Fruit fly (Drosophila melanogaster) whole organism, embryonic: ENCODE results near the gene Ttc19.
A peak's percentile ranks its signal among the peaks of the same experiment; 100 is the strongest.

Experiments used
- Antp ChIP-seq: fragments of 200-800 bp; sonication (Bioruptor generic); optimal IDR thresholded peaks from 3 replicates; lab custom pipeline; 2016; ENCODE audit warnings: missing biosample characterization, missing genetic modification characterization
- CG10431 ChIP-seq: fragments of 200-800 bp; sonication (Bioruptor generic); optimal IDR thresholded peaks from 3 replicates; lab custom pipeline; 2018; ENCODE audit warnings: missing biosample characterization, mild to moderate bottlenecking, missing genetic modification characterization
- CG1233 ChIP-seq: fragments of 200-800 bp; sonication (Bioruptor generic); optimal IDR thresholded peaks from 4 replicates; lab custom pipeline; 2018; ENCODE audit warnings: missing biosample characterization, mild to moderate bottlenecking, missing genetic modification characterization
- CG13287 ChIP-seq: fragments of 200-800 bp; sonication (Bioruptor generic); IDR thresholded peaks from 2 replicates; pipeline ENCODE4 v1.3.6; 2022; ENCODE audit warnings: missing biosample characterization, missing genetic modification characterization; ENCODE audit not compliant: partially characterized antibody
- CG14860 ChIP-seq: fragments of 200-800 bp; sonication (Bioruptor generic); IDR thresholded peaks from 3 replicates; pipeline ENCODE4 v1.3.6; 2022; ENCODE audit warnings: missing biosample characterization, missing genetic modification characterization; ENCODE audit not compliant: partially characterized antibody
- CG17359 ChIP-seq: fragments of 200-800 bp; sonication (Bioruptor generic); optimal IDR thresholded peaks from 3 replicates; lab custom pipeline; 2018; ENCODE audit warnings: missing biosample characterization, mild to moderate bottlenecking, missing genetic modification characterization, moderate library complexity
- CG17612 ChIP-seq: fragments of 200-800 bp; sonication (Bioruptor generic); IDR thresholded peaks from 2 replicates; pipeline ENCODE4 v1.3.6; 2022; ENCODE audit warnings: missing biosample characterization, missing genetic modification characterization
- CG2116 ChIP-seq: fragments of 200-800 bp; sonication (Bioruptor generic); optimal IDR thresholded peaks from 3 replicates; lab custom pipeline; 2018; ENCODE audit warnings: missing biosample characterization, mild to moderate bottlenecking, missing genetic modification characterization
- CG2120 ChIP-seq: fragments of 200-800 bp; sonication (Bioruptor generic); optimal IDR thresholded peaks from 3 replicates; lab custom pipeline; 2016; ENCODE audit warnings: missing biosample characterization, missing genetic modification characterization
- CG2712 ChIP-seq: fragments of 200-800 bp; optimal IDR thresholded peaks from 3 replicates; lab custom pipeline; 2019; ENCODE audit warnings: missing biosample characterization, mild to moderate bottlenecking, missing genetic modification characterization, moderate library complexity
- CG33213 ChIP-seq: fragments of 200-800 bp; sonication (Bioruptor generic); optimal IDR thresholded peaks from 3 replicates; lab custom pipeline; 2016; ENCODE audit warnings: missing biosample characterization, missing genetic modification characterization
- CG3726 ChIP-seq: fragments of 200-800 bp; sonication (Bioruptor generic); IDR thresholded peaks from 3 replicates; pipeline ENCODE4, ENCODE4 v1.3.6; 2022; ENCODE audit warnings: missing biosample characterization, missing genetic modification characterization
- CG4328 ChIP-seq: fragments of 200-800 bp; sonication (Bioruptor generic); optimal IDR thresholded peaks from 3 replicates; lab custom pipeline; 2017; ENCODE audit warnings: missing biosample characterization, missing genetic modification reagents, missing genetic modification characterization
- CG4730 ChIP-seq: fragments of 200-800 bp; sonication (Bioruptor generic); IDR thresholded peaks from 2 replicates; pipeline ENCODE4 v1.3.6; 2022; ENCODE audit warnings: missing biosample characterization, missing genetic modification characterization
- CG4854 ChIP-seq: fragments of 200-800 bp; sonication (Bioruptor generic); optimal IDR thresholded peaks from 2 replicates; lab custom pipeline; 2016; ENCODE audit warnings: missing biosample characterization, missing genetic modification characterization, inconsistent platforms
- CG6791 ChIP-seq: fragments of 200-800 bp; sonication (Bioruptor generic); IDR thresholded peaks from 3 replicates; pipeline ENCODE4 v1.3.6; 2022; ENCODE audit warnings: missing biosample characterization, missing genetic modification characterization; ENCODE audit not compliant: partially characterized antibody
- CG6813 ChIP-seq: fragments of 200-800 bp; sonication (Bioruptor generic); optimal IDR thresholded peaks from 2 replicates; lab custom pipeline; 2017; ENCODE audit warnings: missing biosample characterization, missing genetic modification characterization, mild to moderate bottlenecking, moderate library complexity, missing genetic modification reagents
- CG7963 ChIP-seq: fragments of 200-800 bp; sonication (Bioruptor generic); IDR thresholded peaks from 3 replicates; pipeline ENCODE4 v1.3.6; 2022; ENCODE audit warnings: missing biosample characterization, missing genetic modification characterization; ENCODE audit not compliant: partially characterized antibody
- HLH3B ChIP-seq: fragments of 200-800 bp; sonication (Bioruptor generic); IDR thresholded peaks from 2 replicates; pipeline ENCODE4 v1.3.6; 2022; ENCODE audit warnings: missing biosample characterization, missing genetic modification characterization
- Hr51 ChIP-seq, 2 experiments: fragments of 200-800 bp; sonication (Bioruptor generic); optimal IDR thresholded peaks; 2 replicates in 1 of 2; 3 replicates in 1 of 2; lab custom pipeline; 2016 to 2018; ENCODE audit warnings: missing biosample characterization in 2 of 2, missing genetic modification characterization in 2 of 2, mild to moderate bottlenecking in 1 of 2, moderate library complexity in 1 of 2
- Hr78 ChIP-seq, 2 experiments: fragments of 200-800 bp in 1 of 2; fragments of >200 bp in 1 of 2; sonication (Bioruptor generic) in 1 of 2; optimal IDR thresholded peaks; 2 replicates each; lab custom pipeline; 2017 to 2019; ENCODE audit warnings: missing biosample characterization in 2 of 2, missing genetic modification characterization in 2 of 2, mild to moderate bottlenecking in 1 of 2, moderate library complexity in 1 of 2
- Myb ChIP-seq: fragments of 200-800 bp; sonication (Bioruptor generic); optimal IDR thresholded peaks from 2 replicates; lab custom pipeline; 2016; ENCODE audit warnings: missing biosample characterization, missing genetic modification characterization
- NC2α ChIP-seq: fragments of 200-800 bp; sonication (Bioruptor generic); optimal IDR thresholded peaks from 2 replicates; lab custom pipeline; 2016; ENCODE audit warnings: missing biosample characterization, missing genetic modification characterization
- Oaz ChIP-seq: fragments of 200-800 bp; sonication (Bioruptor generic); IDR thresholded peaks from 2 replicates; pipeline ENCODE4 v1.3.6; 2022; ENCODE audit warnings: missing biosample characterization, missing genetic modification characterization
- PHDP ChIP-seq: fragments of 200-800 bp; sonication (Bioruptor generic); optimal IDR thresholded peaks from 3 replicates; lab custom pipeline; 2018; ENCODE audit warnings: missing biosample characterization, mild to moderate bottlenecking, missing genetic modification characterization, moderate library complexity
- Taf1 ChIP-seq: fragments of 200-800 bp; sonication (Bioruptor generic); IDR thresholded peaks from 2 replicates; pipeline ENCODE4 v1.3.6; 2022; ENCODE audit warnings: missing biosample characterization, missing genetic modification characterization
- Usf ChIP-seq: fragments of 200-800 bp; sonication (Bioruptor generic); optimal IDR thresholded peaks from 2 replicates; lab custom pipeline; 2017; ENCODE audit warnings: missing genotype, missing biosample characterization, missing genetic modification characterization
- al ChIP-seq: fragments of 200-800 bp; sonication (Bioruptor generic); IDR thresholded peaks from 2 replicates; pipeline ENCODE4 v1.3.6; 2022; ENCODE audit warnings: missing biosample characterization, missing genetic modification characterization
- ase ChIP-seq: fragments of 200-800 bp; sonication (Bioruptor generic); IDR thresholded peaks from 3 replicates; pipeline ENCODE4 v1.3.6; 2022; ENCODE audit warnings: missing biosample characterization, missing genetic modification characterization
- ato ChIP-seq: fragments of 200-800 bp; sonication (Bioruptor generic); IDR thresholded peaks from 2 replicates; pipeline ENCODE4 v1.3.6; 2022; ENCODE audit warnings: missing biosample characterization, missing genetic modification characterization; ENCODE audit not compliant: partially characterized antibody
- caup ChIP-seq: fragments of 200-800 bp; sonication (Bioruptor generic); optimal IDR thresholded peaks from 3 replicates; lab custom pipeline; 2017; ENCODE audit warnings: missing biosample characterization, mild to moderate bottlenecking, missing genetic modification characterization, moderate library complexity; ENCODE audit not compliant: severe bottlenecking
- ci ChIP-seq: fragments of 200-800 bp; sonication (Bioruptor generic); IDR thresholded peaks from 3 replicates; pipeline ENCODE4 v1.3.6; 2022; ENCODE audit warnings: missing biosample characterization, missing genetic modification characterization
- disco-r ChIP-seq: fragments of 200-800 bp; sonication (Bioruptor generic); optimal IDR thresholded peaks from 2 replicates; lab custom pipeline; 2016; ENCODE audit warnings: missing biosample characterization, missing genetic modification characterization
- fd96Cb ChIP-seq: fragments of 200-800 bp; sonication (Bioruptor generic); optimal IDR thresholded peaks from 2 replicates; lab custom pipeline; 2018; ENCODE audit warnings: missing biosample characterization, mild to moderate bottlenecking, missing genetic modification characterization, moderate library complexity
- hb ChIP-seq: fragments of 200-800 bp; sonication (Bioruptor generic); IDR thresholded peaks from 3 replicates; pipeline ENCODE4 v1.3.6; 2022; ENCODE audit warnings: missing biosample characterization, missing genetic modification characterization; ENCODE audit not compliant: partially characterized antibody
- jigr1 ChIP-seq: fragments of 200-800 bp; sonication (Bioruptor generic); IDR thresholded peaks from 3 replicates; pipeline ENCODE4 v1.3.6; 2022; ENCODE audit warnings: missing biosample characterization, missing genetic modification characterization
- kay ChIP-seq: fragments of 200-800 bp; sonication (Bioruptor generic); optimal IDR thresholded peaks from 2 replicates; lab custom pipeline; 2016; ENCODE audit warnings: missing biosample characterization, missing genetic modification characterization
- ken ChIP-seq: fragments of 200-800 bp; sonication (Bioruptor generic); IDR thresholded peaks from 3 replicates; pipeline ENCODE4 v1.3.6; 2022; ENCODE audit warnings: missing biosample characterization, missing genetic modification characterization
- lilli ChIP-seq: fragments of 200-800 bp; sonication (Bioruptor generic); optimal IDR thresholded peaks from 3 replicates; lab custom pipeline; 2016; ENCODE audit warnings: missing biosample characterization, missing genetic modification characterization
- mam ChIP-seq: fragments of 200-800 bp; sonication (Bioruptor generic); optimal IDR thresholded peaks from 3 replicates; lab custom pipeline; 2016; ENCODE audit warnings: missing biosample characterization, missing genetic modification characterization
- nerfin-1 ChIP-seq: fragments of 200-800 bp; sonication (Bioruptor generic); optimal IDR thresholded peaks from 3 replicates; lab custom pipeline; 2019; ENCODE audit warnings: missing biosample characterization, mild to moderate bottlenecking, missing genetic modification characterization, moderate library complexity
- nerfin-2 ChIP-seq: fragments of 200-800 bp; sonication (Bioruptor generic); IDR thresholded peaks from 2 replicates; pipeline ENCODE4 v1.3.6; 2022; ENCODE audit warnings: missing biosample characterization, missing genetic modification characterization; ENCODE audit not compliant: partially characterized antibody
- odd ChIP-seq: fragments of 200-800 bp; sonication (Bioruptor generic); optimal IDR thresholded peaks from 2 replicates; lab custom pipeline; 2017; ENCODE audit warnings: missing biosample characterization, mild to moderate bottlenecking, missing genetic modification characterization
- pum ChIP-seq: fragments of 200-800 bp; sonication (Bioruptor generic); optimal IDR thresholded peaks from 2 replicates; lab custom pipeline; 2016; ENCODE audit warnings: missing biosample characterization, missing genetic modification characterization
- run ChIP-seq: fragments of 200-800 bp; sonication (Bioruptor generic); optimal IDR thresholded peaks from 3 replicates; lab custom pipeline; 2018; ENCODE audit warnings: missing biosample characterization, mild to moderate bottlenecking, missing genetic modification characterization
- tll ChIP-seq, 2 experiments: fragments of 200-800 bp in 1 of 2; fragments of >200 bp in 1 of 2; sonication (Bioruptor generic) in 1 of 2; optimal IDR thresholded peaks; 2 replicates each; lab custom pipeline; 2017 to 2019; ENCODE audit warnings: missing biosample characterization in 2 of 2, missing genetic modification characterization in 2 of 2, mild to moderate bottlenecking in 1 of 2, moderate library complexity in 1 of 2
- tx ChIP-seq: fragments of 200-800 bp; sonication (Bioruptor generic); optimal IDR thresholded peaks from 2 replicates; lab custom pipeline; 2016; ENCODE audit warnings: missing biosample characterization, missing genetic modification characterization
- vnd ChIP-seq: fragments of 200-800 bp; sonication (Bioruptor generic); IDR thresholded peaks from 3 replicates; pipeline ENCODE4 v1.3.6; 2022; ENCODE audit warnings: missing biosample characterization, missing genetic modification characterization; ENCODE audit not compliant: partially characterized antibody
- zfh2 ChIP-seq: fragments of 200-800 bp; sonication (Bioruptor generic); optimal IDR thresholded peaks from 2 replicates; lab custom pipeline; 2016; ENCODE audit warnings: missing biosample characterization, missing genetic modification characterization

The Ttc19 gene

DNA sequence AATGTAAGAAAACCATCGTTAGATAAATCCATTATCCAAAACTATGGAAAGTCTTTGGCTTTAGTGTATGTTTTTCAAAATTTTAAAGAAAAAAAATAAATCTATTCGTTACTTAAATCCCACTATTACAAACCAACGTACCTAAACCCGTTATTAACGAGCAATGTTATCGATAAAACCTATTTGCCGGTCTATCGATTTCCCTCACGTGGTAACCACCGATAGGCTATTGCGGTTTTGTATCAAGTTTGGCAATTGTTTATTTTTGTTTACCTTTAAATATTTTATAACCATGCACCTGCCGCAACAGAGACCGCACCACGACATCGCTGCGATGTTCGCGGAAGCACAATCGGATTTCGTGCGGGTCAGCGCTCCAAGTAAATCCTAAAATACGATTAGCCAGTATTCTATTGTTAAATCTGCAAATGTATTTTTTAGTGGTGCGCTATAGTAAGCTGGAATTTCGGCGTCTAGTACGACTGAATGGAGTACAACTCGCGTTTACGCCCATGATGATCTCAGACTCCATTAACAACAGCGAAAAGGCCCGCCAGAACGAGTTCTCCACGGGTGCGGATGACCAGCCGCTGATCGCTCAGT, 18.2 kb upstream of the Ttc19 start, which contains the start of gene Dus4 (continued):
- peak; percentile 85 for TF ChIP-seq vnd (GFP tag; lab: Robert Waterston, UW)
- no peak for TF ChIP-seq PHDP (tag; lab: Kevin White, UChicago)
- no peak for TF ChIP-seq tx
- peak; percentile 88 for TF ChIP-seq CG13287
- no peak for TF ChIP-seq CG4730
- TF ChIP-seq ci (GFP tag; lab: Robert Waterston, UW), result no peak
- TF ChIP-seq mam, result no peak
- TF ChIP-seq Hr51 (GFP tag; optimal IDR thresholded peaks at IDR 0.05; lab: Kevin White, UChicago), result no peak
- TF ChIP-seq CG1233 (GFP tag; lab: Kevin White, UChicago), result no peak
- no peak for TF ChIP-seq CG3726 (GFP tag; lab: Robert Waterston, UW)
- TF ChIP-seq tll (GFP tag; optimal IDR thresholded peaks at IDR 0.05; lab: Kevin White, UChicago), result no peak
- TF ChIP-seq CG14860 (GFP tag; lab: Robert Waterston, UW), result peak; percentile 88
- TF ChIP-seq CG4854 (GFP tag; lab: Kevin White, UChicago), result no peak
- no peak for TF ChIP-seq CG2120 (GFP tag; lab: Kevin White, UChicago)
- TF ChIP-seq CG17612 (GFP tag; lab: Robert Waterston, UW), result no peak
- no peak for TF ChIP-seq Oaz (GFP tag; lab: Robert Waterston, UW)
- TF ChIP-seq nerfin-2 (GFP tag; lab: Robert Waterston, UW), result peak; percentile 97
- no peak for TF ChIP-seq al (GFP tag; lab: Robert Waterston, UW)
- peak; percentile 95 for TF ChIP-seq ato (GFP tag; lab: Robert Waterston, UW)
- TF ChIP-seq HLH3B, result no peak
- peak; percentile 94 for TF ChIP-seq CG7963 (GFP tag; lab: Robert Waterston, UW)
- TF ChIP-seq CG2712 (tag; lab: Kevin White, UChicago), result no peak
- no peak for TF ChIP-seq CG10431 (GFP tag; lab: Kevin White, UChicago)
- TF ChIP-seq lilli (GFP tag; lab: Kevin White, UChicago), result no peak
- TF ChIP-seq Hr78 (GFP tag; optimal IDR thresholded peaks at IDR 0.05; lab: Kevin White, UChicago), result no peak
- no peak for TF ChIP-seq disco-r (GFP tag; lab: Kevin White, UChicago)
- TF ChIP-seq run (tag; lab: Kevin White, UChicago), result peak; percentile 53
- TF ChIP-seq fd96Cb (tag; lab: Kevin White, UChicago), result no peak
- TF ChIP-seq Antp (GFP tag; lab: Kevin White, UChicago), result no peak
- peak; percentile 92 for TF ChIP-seq CG6791 (GFP tag; lab: Robert Waterston, UW)
- TF ChIP-seq CG33213 (GFP tag; lab: Kevin White, UChicago), result no peak
- no peak for TF ChIP-seq CG17359 (tag; lab: Kevin White, UChicago)
- TF ChIP-seq Taf1 (GFP tag; lab: Robert Waterston, UW), result no peak
- peak; percentile 93 for TF ChIP-seq hb (GFP tag; lab: Robert Waterston, UW)
- TF ChIP-seq jigr1 (GFP tag; lab: Robert Waterston, UW), result no peak
- TF ChIP-seq kay (GFP tag; lab: Kevin White, UChicago), result no peak
- TF ChIP-seq ken, result no peak
- no peak for TF ChIP-seq ase (GFP tag; lab: Robert Waterston, UW)
- no peak for TF ChIP-seq odd (GFP tag; lab: Kevin White, UChicago)
- no peak for TF ChIP-seq nerfin-1 (tag; lab: Kevin White, UChicago)
- TF ChIP-seq NC2α (GFP tag; lab: Kevin White, UChicago), result no peak
- TF ChIP-seq Usf (GFP tag; lab: Kevin White, UChicago), result no peak
- TF ChIP-seq CG2116, result peak; percentile 59
- TF ChIP-seq Myb (GFP tag; lab: Kevin White, UChicago), result peak; percentile 79
- no peak for TF ChIP-seq pum
- no peak for TF ChIP-seq CG6813 (GFP tag; lab: Kevin White, UChicago)
- no peak for TF ChIP-seq caup
- TF ChIP-seq zfh2 (GFP tag; lab: Kevin White, UChicago), result no peak
- no peak for TF ChIP-seq CG4328
